Worm (Caenorhabditis elegans): ENCODE results near the gene hpk-1.

- no peak for TF ChIP-seq nhr-25 (tag; optimal IDR thresholded peaks at IDR 0.05)
- no peak for TF ChIP-seq ZK546.5 (tag; optimal IDR thresholded peaks at IDR 0.05)
- no peak for TF ChIP-seq nhr-237 (tag; optimal IDR thresholded peaks at IDR 0.05)
- TF ChIP-seq lin-13 (GFP tag; optimal IDR thresholded peaks at IDR 0.05), result no peak
- TF ChIP-seq nhr-21 (tag; optimal IDR thresholded peaks at IDR 0.05), result no peak
- no peak for TF ChIP-seq egl-27 (tag; optimal IDR thresholded peaks at IDR 0.05)
- TF ChIP-seq unc-62 (GFP tag; optimal IDR thresholded peaks at IDR 0.05), result no peak
- TF ChIP-seq ama-1 (optimal IDR thresholded peaks at IDR 0.05), result no peak
- no peak for TF ChIP-seq ztf-11 (tag; optimal IDR thresholded peaks at IDR 0.05)
- TF ChIP-seq R02D3.7 (tag; optimal IDR thresholded peaks at IDR 0.05), result no peak
- TF ChIP-seq zag-1 (tag; optimal IDR thresholded peaks at IDR 0.05), result no peak
- no peak for TF ChIP-seq nhr-77 (tag; optimal IDR thresholded peaks at IDR 0.05)
- TF ChIP-seq blmp-1 (tag; optimal IDR thresholded peaks at IDR 0.05; ENCODE audit: insufficient read depth), result no peak
Measured at ce11 chrX:4254782-4255181, 37.7 kb upstream of the hpk-1 start, which contains the start of gene taf-11.1.

Measured in whole organism, L2 larva.